Fruit fly (Drosophila melanogaster) whole organism, embryonic: ENCODE results near the gene CG42538.

Experiments
- Awh ChIP-seq: fragments of 200-800 bp; sonication (Bioruptor generic); IDR thresholded peaks from 2 replicates; pipeline ENCODE4, ENCODE4 v1.3.6; 2022; ENCODE audit warnings: missing biosample characterization, missing genetic modification characterization
- CG10147 ChIP-seq: fragments of 200-800 bp; sonication (Bioruptor generic); optimal IDR thresholded peaks from 2 replicates; lab custom pipeline; 2019; ENCODE audit warnings: missing biosample characterization, mild to moderate bottlenecking, missing genetic modification characterization, moderate library complexity
- CG13894 ChIP-seq: fragments of 200-800 bp; sonication (Bioruptor generic); optimal IDR thresholded peaks from 3 replicates; lab custom pipeline; 2018; ENCODE audit warnings: missing biosample characterization, mild to moderate bottlenecking, missing genetic modification characterization, moderate library complexity
- CG15479 ChIP-seq: fragments of 200-800 bp; sonication (Bioruptor generic); optimal IDR thresholded peaks from 3 replicates; lab custom pipeline; 2019; ENCODE audit warnings: missing biosample characterization, mild to moderate bottlenecking, missing genetic modification characterization, moderate library complexity
- CG9817 ChIP-seq: fragments of 200-800 bp; sonication (Bioruptor generic); optimal IDR thresholded peaks from 2 replicates; lab custom pipeline; 2018; ENCODE audit warnings: missing biosample characterization, mild to moderate bottlenecking, missing genetic modification characterization, moderate library complexity
- Nf-YA ChIP-seq: fragments of 200-800 bp; sonication (Bioruptor generic); IDR thresholded peaks from 2 replicates; pipeline ENCODE4 v1.3.6; 2022; ENCODE audit warnings: missing biosample characterization, missing genetic modification characterization
- Oli ChIP-seq: fragments of 200-800 bp; sonication (Bioruptor generic); optimal IDR thresholded peaks from 2 replicates; lab custom pipeline; 2018; ENCODE audit warnings: missing biosample characterization, mild to moderate bottlenecking, missing genetic modification characterization, moderate library complexity
- odd ChIP-seq: fragments of 200-800 bp; sonication (Bioruptor generic); optimal IDR thresholded peaks from 2 replicates; lab custom pipeline; 2017; ENCODE audit warnings: missing biosample characterization, mild to moderate bottlenecking, missing genetic modification characterization
- scrt ChIP-seq: fragments of 200-800 bp; sonication (Bioruptor generic); optimal IDR thresholded peaks from 2 replicates; lab custom pipeline; 2018; ENCODE audit warnings: missing biosample characterization, mild to moderate bottlenecking, missing genetic modification characterization, moderate library complexity

dm6 chr3L:16048086-16048485, 13.8 kb downstream of the CG42538 start:
- TF ChIP-seq Nf-YA (GFP tag; lab: Robert Waterston, UW) (no peak), Awh (GFP tag; lab: Robert Waterston, UW) (0 out of 2 replicates have a peak, but pooled peaks have one; percentile 28), CG10147 (GFP tag; lab: Kevin White, UChicago) (peak; percentile 40), scrt (peak; percentile 36), CG15479 (no peak), CG13894 (tag; lab: Kevin White, UChicago) (peak; percentile 68), odd (no peak), CG9817 (peak; percentile 43), Oli (tag; lab: Kevin White, UChicago) (peak; percentile 49)
